Fruit fly (Drosophila melanogaster) whole organism, wandering third instar larva: ENCODE measurements around the gene sle.

ENCODE experiments used
- CG32264 ChIP-seq: fragments of 200-800 bp; sonication (Bioruptor generic); optimal IDR thresholded peaks from 2 replicates; lab custom pipeline; 2016; ENCODE audit warnings: missing biosample characterization, missing genetic modification characterization
- CG9705 ChIP-seq: fragments of 200-800 bp; sonication (Bioruptor generic); optimal IDR thresholded peaks from 2 replicates; lab custom pipeline; 2018; ENCODE audit warnings: missing biosample characterization, mild to moderate bottlenecking, missing genetic modification characterization
- HLH106 ChIP-seq: fragments of 200-800 bp; optimal IDR thresholded peaks from 3 replicates; lab custom pipeline; 2019; ENCODE audit warnings: missing biosample characterization, mild to moderate bottlenecking, missing genetic modification characterization, moderate library complexity
- br ChIP-seq: fragments of 200-800 bp; sonication (Bioruptor generic); optimal IDR thresholded peaks from 2 replicates; lab custom pipeline; 2016; ENCODE audit warnings: missing biosample characterization, missing genetic modification characterization
- fru ChIP-seq: fragments of 200-800 bp; sonication (Bioruptor generic); optimal IDR thresholded peaks from 3 replicates; lab custom pipeline; 2016; ENCODE audit warnings: missing biosample characterization, mild to moderate bottlenecking, missing genetic modification characterization
- jim ChIP-seq: fragments of 175-275, 200-325 bp; sonication (Bioruptor generic); optimal IDR thresholded peaks from 2 replicates; lab custom pipeline; 2016; ENCODE audit warnings: missing biosample characterization, mild to moderate bottlenecking, missing genetic modification characterization
- lola ChIP-seq: fragments of >200 bp; optimal IDR thresholded peaks from 2 replicates; lab custom pipeline; 2017; ENCODE audit warnings: missing biosample characterization, missing genetic modification characterization
- psq ChIP-seq: fragments of 200-800 bp; sonication (Bioruptor generic); optimal IDR thresholded peaks from 3 replicates; lab custom pipeline; 2017; ENCODE audit warnings: missing biosample characterization, mild to moderate bottlenecking, missing genetic modification characterization, moderate library complexity
- rgr ChIP-seq: fragments of 200-800 bp; sonication (Bioruptor generic); optimal IDR thresholded peaks from 3 replicates; lab custom pipeline; 2016; ENCODE audit warnings: missing biosample characterization, mild to moderate bottlenecking, missing genetic modification characterization

- no peak for TF ChIP-seq br (GFP tag; lab: Kevin White, UChicago)
- TF ChIP-seq rgr (GFP tag; lab: Kevin White, UChicago), result no peak
- no peak for TF ChIP-seq fru (GFP tag; lab: Kevin White, UChicago)
- no peak for TF ChIP-seq HLH106 (tag; lab: Kevin White, UChicago)
- no peak for TF ChIP-seq psq (GFP tag; lab: Kevin White, UChicago)
- no peak for TF ChIP-seq lola (GFP tag; lab: Kevin White, UChicago)
- no peak for TF ChIP-seq CG32264 (GFP tag; lab: Kevin White, UChicago)
- no peak for TF ChIP-seq jim
- no peak for TF ChIP-seq CG9705
Measured at dm6 chr3R:10369799-10370198, 36.9 kb downstream of the sle start.
